Worm (Caenorhabditis elegans) whole organism, L1 larva: ENCODE results near the gene frpr-11.

Experiments
- ces-1 ChIP-seq: fragments of 150-350 bp; optimal IDR thresholded peaks from 2 replicates; lab custom pipeline; 2014; ENCODE audit warnings: missing biosample characterization, missing genetic modification reagents, missing genetic modification characterization
- sptf-1 ChIP-seq: fragments of 150-350 bp; optimal IDR thresholded peaks from 2 replicates; lab custom pipeline; 2014; ENCODE audit warnings: missing biosample characterization, missing genetic modification characterization

DNA sequence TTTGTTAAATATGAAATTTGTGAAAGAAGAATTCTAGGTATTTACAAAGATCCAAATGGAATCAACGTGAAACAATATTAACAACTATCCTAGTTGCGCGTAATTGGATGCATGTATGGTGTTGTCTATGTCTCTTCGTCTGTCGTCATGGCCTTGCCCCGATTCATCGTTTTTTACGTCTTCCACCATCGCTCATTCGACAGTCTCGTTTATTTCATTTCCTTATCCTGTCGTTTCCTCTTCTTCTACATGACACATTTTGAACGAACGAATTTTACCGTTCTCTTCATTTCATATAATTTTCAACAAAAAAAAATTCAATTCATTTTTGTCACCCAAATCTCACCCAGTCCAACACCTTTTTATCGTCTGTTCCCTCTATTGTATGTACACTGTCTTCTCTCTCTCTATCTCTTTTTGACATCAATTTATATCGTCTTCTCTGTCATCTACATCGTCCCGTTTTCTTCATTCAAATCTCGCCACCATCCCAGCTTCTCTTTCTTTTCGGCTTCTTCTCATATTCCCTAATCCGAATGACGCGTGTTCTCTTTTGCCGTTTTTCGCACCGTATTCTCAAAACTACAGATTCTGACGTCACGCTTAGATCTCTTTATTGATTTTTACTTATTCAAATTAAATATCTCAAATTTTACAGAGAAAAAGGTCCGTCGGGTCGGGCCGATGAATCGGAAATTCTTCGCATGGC lies 49.5 kb downstream of the frpr-11 start, which contains the start of gene ttc-17:
- TF ChIP-seq ces-1 (GFP tag; lab: Kevin White, UChicago), result no peak
- no peak for TF ChIP-seq sptf-1 (tag; lab: Kevin White, UChicago)
